Fruit fly (Drosophila melanogaster) whole organism, pupa: ENCODE measurements around the gene Gr98d.

ENCODE experiments used
- CG10348 ChIP-seq: fragments of 200-800 bp; sonication (Bioruptor generic); IDR thresholded peaks from 2 replicates; pipeline ENCODE4 v1.3.6; 2022; ENCODE audit warnings: missing biosample characterization, missing genetic modification characterization
- CG13204 ChIP-seq: fragments of 200-800 bp; sonication (Bioruptor generic); optimal IDR thresholded peaks from 2 replicates; lab custom pipeline; 2018; ENCODE audit warnings: missing biosample characterization, mild to moderate bottlenecking, missing genetic modification characterization, moderate library complexity
- CG14655 ChIP-seq: fragments of 200-800 bp; sonication (Bioruptor generic); optimal IDR thresholded peaks from 3 replicates; lab custom pipeline; 2017; ENCODE audit warnings: mild to moderate bottlenecking, missing biosample characterization, missing genetic modification reagents, missing genetic modification characterization
- CG15710 ChIP-seq: fragments of 200-800 bp; sonication (Bioruptor generic); optimal IDR thresholded peaks from 2 replicates; lab custom pipeline; 2018; ENCODE audit warnings: missing biosample characterization, mild to moderate bottlenecking, missing genetic modification characterization, moderate library complexity
- CG32121 ChIP-seq: fragments of 200-800 bp; sonication (Bioruptor generic); IDR thresholded peaks from 2 replicates; pipeline ENCODE4 v1.3.6; 2022; ENCODE audit warnings: missing biosample characterization, missing genetic modification characterization
- CG4496 ChIP-seq: fragments of 200-800 bp; sonication (Bioruptor generic); IDR thresholded peaks from 3 replicates; pipeline ENCODE4 v1.3.6; 2022; ENCODE audit warnings: missing biosample characterization, missing genetic modification characterization
- CG8301 ChIP-seq: fragments of 200-800 bp; sonication (Bioruptor generic); optimal IDR thresholded peaks from 2 replicates; lab custom pipeline; 2018; ENCODE audit warnings: missing biosample characterization, mild to moderate bottlenecking, missing genetic modification characterization
- CG9948 ChIP-seq: fragments of 200-800 bp; sonication (Bioruptor generic); optimal IDR thresholded peaks from 2 replicates; lab custom pipeline; 2018; ENCODE audit warnings: missing biosample characterization, mild to moderate bottlenecking, missing genetic modification characterization, moderate library complexity
- Ets98B ChIP-seq: fragments of 200-800 bp; sonication (Bioruptor generic); IDR thresholded peaks from 2 replicates; pipeline ENCODE4 v1.3.6; 2022; ENCODE audit warnings: missing biosample characterization, missing genetic modification characterization
- Pif1A ChIP-seq: fragments of 200-800 bp; sonication (Bioruptor generic); optimal IDR thresholded peaks from 3 replicates; lab custom pipeline; 2016; ENCODE audit warnings: missing biosample characterization, missing genetic modification characterization
- Snoo ChIP-seq: fragments of 200-800 bp; sonication (Bioruptor generic); optimal IDR thresholded peaks from 3 replicates; lab custom pipeline; 2017; ENCODE audit warnings: missing biosample characterization, mild to moderate bottlenecking, missing genetic modification characterization, inconsistent platforms
- fd96Ca ChIP-seq: fragments of 200-800 bp; sonication (Bioruptor generic); IDR thresholded peaks from 3 replicates; pipeline ENCODE4 v1.3.6; 2022; ENCODE audit warnings: missing biosample characterization, missing genetic modification characterization
- gl ChIP-seq: fragments of 200-800 bp; sonication (Bioruptor generic); optimal IDR thresholded peaks from 2 replicates; lab custom pipeline; 2018; ENCODE audit warnings: missing biosample characterization, mild to moderate bottlenecking, missing genetic modification characterization
- rn ChIP-seq: fragments of 200-800 bp; sonication (Bioruptor generic); IDR thresholded peaks from 2 replicates; pipeline ENCODE4 v1.3.6; 2022; ENCODE audit warnings: missing biosample characterization, missing genetic modification characterization

DNA sequence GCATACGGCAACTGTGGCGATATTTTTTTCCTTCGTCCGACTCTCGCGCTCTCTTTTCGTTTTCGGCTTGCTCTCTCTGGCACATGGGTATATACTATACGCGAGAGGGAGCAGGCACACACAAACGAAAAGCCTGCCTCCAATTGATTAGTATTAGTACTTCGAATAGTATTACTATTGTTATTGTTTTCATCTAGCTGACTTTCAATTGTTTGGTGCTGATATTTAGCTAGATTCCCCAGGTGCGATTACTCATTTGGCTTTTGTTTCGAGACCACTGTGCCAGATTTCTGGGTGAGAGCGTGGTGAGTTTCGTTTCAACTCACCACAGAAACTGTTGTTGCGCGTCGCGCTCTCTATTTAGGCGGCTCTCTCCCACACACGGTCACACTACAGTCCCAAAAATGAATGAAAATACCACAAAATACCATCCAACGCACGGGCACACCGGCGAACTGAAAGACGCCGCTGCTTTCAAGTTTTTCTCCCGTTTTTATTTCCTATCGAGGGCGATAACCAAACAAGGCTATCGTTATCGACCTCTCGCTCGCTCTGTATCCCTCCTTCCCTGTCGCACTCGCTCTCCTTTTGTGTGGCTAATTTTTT, 35.5 kb downstream of the Gr98d start:
- TF ChIP-seq CG32121 (no peak), CG8301 (tag; lab: Kevin White, UChicago) (peak; percentile 75), CG15710 (tag; lab: Kevin White, UChicago) (peak; percentile 64), CG4496 (GFP tag; lab: Robert Waterston, UW) (no peak), CG10348 (no peak), fd96Ca (GFP tag; lab: Robert Waterston, UW) (no peak), CG9948 (tag; lab: Kevin White, UChicago) (peak; percentile 62), gl (tag; lab: Kevin White, UChicago) (peak; percentile 72), CG14655 (no peak), CG13204 (GFP tag; lab: Kevin White, UChicago) (no peak), rn (GFP tag; lab: Robert Waterston, UW) (no peak), Snoo (tag; lab: Kevin White, UChicago) (peak; percentile 81), Ets98B (GFP tag; lab: Robert Waterston, UW) (no peak), Pif1A (peak; percentile 91)
